Fruit fly (Drosophila melanogaster) whole organism, wandering third instar larva: ENCODE measurements around the gene CG5250.

Source experiments
- Abd-B ChIP-seq: fragments of >200 bp; optimal IDR thresholded peaks from 2 replicates; lab custom pipeline; 2017; ENCODE audit warnings: missing biosample characterization, missing genetic modification characterization
- CG32264 ChIP-seq: fragments of 200-800 bp; sonication (Bioruptor generic); optimal IDR thresholded peaks from 2 replicates; lab custom pipeline; 2016; ENCODE audit warnings: missing biosample characterization, missing genetic modification characterization
- CG9705 ChIP-seq: fragments of 200-800 bp; sonication (Bioruptor generic); optimal IDR thresholded peaks from 2 replicates; lab custom pipeline; 2018; ENCODE audit warnings: missing biosample characterization, mild to moderate bottlenecking, missing genetic modification characterization
- CrebA ChIP-seq: fragments of 200-800 bp; sonication (Bioruptor generic); optimal IDR thresholded peaks from 2 replicates; lab custom pipeline; 2016; ENCODE audit warnings: missing biosample characterization, mild to moderate bottlenecking, missing genetic modification characterization, borderline replicate concordance
- Dfd ChIP-seq: fragments of >200 bp; optimal IDR thresholded peaks from 2 replicates; lab custom pipeline; 2017; ENCODE audit warnings: missing biosample characterization, missing genetic modification characterization
- Dif ChIP-seq: fragments of 200-275, 200-300 bp; sonication (Bioruptor generic); optimal IDR thresholded peaks from 2 replicates; lab custom pipeline; 2018; ENCODE audit warnings: missing biosample characterization, missing genetic modification characterization; ENCODE audit not compliant: partially characterized antibody
- GATAd ChIP-seq: sonication (Bioruptor generic); optimal IDR thresholded peaks from 2 replicates; lab custom pipeline; 2016; ENCODE audit warnings: missing biosample characterization, missing genetic modification characterization
- HLH106 ChIP-seq: fragments of 200-800 bp; optimal IDR thresholded peaks from 3 replicates; lab custom pipeline; 2019; ENCODE audit warnings: missing biosample characterization, mild to moderate bottlenecking, missing genetic modification characterization, moderate library complexity
- Hnf4 ChIP-seq: fragments of 200-800 bp; sonication (Bioruptor generic); optimal IDR thresholded peaks from 2 replicates; lab custom pipeline; 2016; ENCODE audit warnings: missing biosample characterization, mild to moderate bottlenecking, missing genetic modification characterization
- Hr78 ChIP-seq: fragments of >200 bp; optimal IDR thresholded peaks from 2 replicates; lab custom pipeline; 2017; ENCODE audit warnings: missing biosample characterization, missing genetic modification characterization
- Hr83 ChIP-seq: fragments of 200-300 bp; sonication (Bioruptor generic); optimal IDR thresholded peaks from 2 replicates; lab custom pipeline; 2016; ENCODE audit warnings: missing biosample characterization, mild to moderate bottlenecking, missing genetic modification characterization, moderate library complexity; ENCODE audit not compliant: poor library complexity, severe bottlenecking
- Jra ChIP-seq: sonication (Bioruptor generic); optimal IDR thresholded peaks from 2 replicates; lab custom pipeline; 2016; ENCODE audit warnings: missing biosample characterization, missing genetic modification characterization
- Mio ChIP-seq: sonication (Bioruptor generic); optimal IDR thresholded peaks from 2 replicates; lab custom pipeline; 2016; ENCODE audit warnings: missing biosample characterization, missing genetic modification characterization
- Myc ChIP-seq: fragments of >200 bp; optimal IDR thresholded peaks from 2 replicates; lab custom pipeline; 2017
- N ChIP-seq: fragments of >200 bp; optimal IDR thresholded peaks from 2 replicates; lab custom pipeline; 2018; ENCODE audit warnings: missing biosample characterization, missing external identifiers, missing genetic modification characterization
- OdsH ChIP-seq: fragments of 200-800 bp; sonication (Bioruptor generic); optimal IDR thresholded peaks from 2 replicates; lab custom pipeline; 2016; ENCODE audit warnings: missing biosample characterization, mild to moderate bottlenecking, missing genetic modification characterization
- Rel ChIP-seq, 2 experiments: fragments of 200-800 bp; sonication (Bioruptor generic) in 1 of 2; optimal IDR thresholded peaks; 2 replicates in 1 of 2; 3 replicates in 1 of 2; lab custom pipeline; 2016 to 2019; ENCODE audit warnings: mild to moderate bottlenecking in 2 of 2, missing biosample characterization in 2 of 2, missing genetic modification characterization in 2 of 2, moderate library complexity in 1 of 2
- Sp1 ChIP-seq: fragments of 200-800 bp; sonication (Bioruptor generic); optimal IDR thresholded peaks from 3 replicates; lab custom pipeline; 2019; ENCODE audit warnings: missing biosample characterization, mild to moderate bottlenecking, missing genetic modification characterization, moderate library complexity
- Vsx2 ChIP-seq: fragments of 200-300, 225-300 bp; sonication (Bioruptor generic); optimal IDR thresholded peaks from 2 replicates; lab custom pipeline; 2018; ENCODE audit warnings: missing biosample characterization, missing genetic modification characterization; ENCODE audit not compliant: partially characterized antibody
- br ChIP-seq: fragments of 200-800 bp; sonication (Bioruptor generic); optimal IDR thresholded peaks from 2 replicates; lab custom pipeline; 2016; ENCODE audit warnings: missing biosample characterization, missing genetic modification characterization
- brk ChIP-seq: fragments of 200-800 bp; sonication (Bioruptor generic); optimal IDR thresholded peaks from 2 replicates; lab custom pipeline; 2016; ENCODE audit warnings: missing biosample characterization, mild to moderate bottlenecking, missing genetic modification characterization
- dl ChIP-seq, 2 experiments: fragments of 175-275, 200-275 bp in 1 of 2; fragments of 200-275 bp in 1 of 2; sonication (Bioruptor generic); optimal IDR thresholded peaks; lab custom pipeline; 2018; ENCODE audit warnings: mild to moderate bottlenecking in 2 of 2, missing biosample characterization in 2 of 2, missing genetic modification characterization in 2 of 2, moderate library complexity in 2 of 2; ENCODE audit not compliant: partially characterized antibody in 2 of 2, insufficient read depth in 1 of 2
- dmrt93B ChIP-seq: fragments of 200-800 bp; sonication (Bioruptor generic); optimal IDR thresholded peaks from 2 replicates; lab custom pipeline; 2018; ENCODE audit warnings: missing biosample characterization, mild to moderate bottlenecking, missing genetic modification characterization
- dsf ChIP-seq: sonication (Bioruptor generic); optimal IDR thresholded peaks from 2 replicates; lab custom pipeline; 2016; ENCODE audit warnings: missing biosample characterization, missing genetic modification characterization, borderline replicate concordance
- ey ChIP-seq: fragments of 200-800 bp; sonication (Bioruptor generic); optimal IDR thresholded peaks from 2 replicates; lab custom pipeline; 2016; ENCODE audit warnings: missing biosample characterization, missing genetic modification characterization
- foxo ChIP-seq, 2 experiments: fragments of 200-800 bp; sonication (Bioruptor generic); optimal IDR thresholded peaks; 2 replicates in 1 of 2; 3 replicates in 1 of 2; lab custom pipeline; 2016 to 2017; ENCODE audit warnings: missing biosample characterization in 2 of 2, missing genetic modification characterization in 2 of 2
- fru ChIP-seq: fragments of 200-800 bp; sonication (Bioruptor generic); optimal IDR thresholded peaks from 3 replicates; lab custom pipeline; 2016; ENCODE audit warnings: missing biosample characterization, mild to moderate bottlenecking, missing genetic modification characterization
- h ChIP-seq: fragments of 200-800 bp; sonication (Bioruptor generic); optimal IDR thresholded peaks from 3 replicates; lab custom pipeline; 2016; ENCODE audit warnings: missing biosample characterization, mild to moderate bottlenecking, missing genetic modification characterization
- jim ChIP-seq: fragments of 175-275, 200-325 bp; sonication (Bioruptor generic); optimal IDR thresholded peaks from 2 replicates; lab custom pipeline; 2016; ENCODE audit warnings: missing biosample characterization, mild to moderate bottlenecking, missing genetic modification characterization
- lola ChIP-seq: fragments of >200 bp; optimal IDR thresholded peaks from 2 replicates; lab custom pipeline; 2017; ENCODE audit warnings: missing biosample characterization, missing genetic modification characterization
- pan ChIP-seq: fragments of >200 bp; optimal IDR thresholded peaks from 2 replicates; lab custom pipeline; 2017
- psq ChIP-seq: fragments of 200-800 bp; sonication (Bioruptor generic); optimal IDR thresholded peaks from 3 replicates; lab custom pipeline; 2017; ENCODE audit warnings: missing biosample characterization, mild to moderate bottlenecking, missing genetic modification characterization, moderate library complexity
- rgr ChIP-seq: fragments of 200-800 bp; sonication (Bioruptor generic); optimal IDR thresholded peaks from 3 replicates; lab custom pipeline; 2016; ENCODE audit warnings: missing biosample characterization, mild to moderate bottlenecking, missing genetic modification characterization
- sage ChIP-seq: fragments of 200-800 bp; sonication (Bioruptor generic); optimal IDR thresholded peaks from 2 replicates; lab custom pipeline; 2016; ENCODE audit warnings: missing biosample characterization, mild to moderate bottlenecking, missing genetic modification characterization
- sv ChIP-seq: fragments of 200-800 bp; sonication (Bioruptor generic); optimal IDR thresholded peaks from 3 replicates; lab custom pipeline; 2016; ENCODE audit warnings: missing biosample characterization, missing genetic modification characterization
- tai ChIP-seq: sonication (Bioruptor generic); optimal IDR thresholded peaks from 2 replicates; lab custom pipeline; 2016; ENCODE audit warnings: missing biosample characterization, missing genetic modification characterization
- usp ChIP-seq: fragments of >200 bp; optimal IDR thresholded peaks from 2 replicates; lab custom pipeline; 2017; ENCODE audit warnings: missing biosample characterization, missing genetic modification characterization
- woc ChIP-seq: sonication (Bioruptor generic); optimal IDR thresholded peaks from 2 replicates; lab custom pipeline; 2016; ENCODE audit warnings: missing biosample characterization, mild to moderate bottlenecking, missing genetic modification characterization

CG5250 gene

DNA sequence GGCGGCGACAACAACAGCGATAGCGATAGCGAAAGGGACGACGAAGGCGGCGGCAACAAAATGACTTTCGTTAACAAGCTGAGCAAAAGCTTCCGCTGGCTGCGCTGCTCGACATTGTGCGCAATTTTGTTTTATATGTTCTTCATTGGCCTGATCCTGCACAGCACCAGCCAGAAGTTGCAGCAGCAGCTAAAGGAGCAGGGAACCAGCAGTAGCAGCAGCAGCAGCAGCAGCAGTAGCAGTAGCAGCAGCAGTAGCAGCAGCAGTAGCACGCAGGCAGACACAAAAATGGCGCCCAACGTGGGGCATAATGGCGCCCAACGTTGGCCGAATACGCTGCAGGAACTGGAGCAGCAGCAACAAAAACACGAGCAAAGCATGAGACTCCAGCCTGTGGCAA, 39.1 kb downstream of the CG5250 start:
- TF ChIP-seq Dfd (GFP tag; lab: Kevin White, UChicago) (peak; percentile 81), Hr83 (GFP tag; lab: Kevin White, UChicago) (no peak)
- TF ChIP-seq, all 38 proteins: peak for 1

DNA sequence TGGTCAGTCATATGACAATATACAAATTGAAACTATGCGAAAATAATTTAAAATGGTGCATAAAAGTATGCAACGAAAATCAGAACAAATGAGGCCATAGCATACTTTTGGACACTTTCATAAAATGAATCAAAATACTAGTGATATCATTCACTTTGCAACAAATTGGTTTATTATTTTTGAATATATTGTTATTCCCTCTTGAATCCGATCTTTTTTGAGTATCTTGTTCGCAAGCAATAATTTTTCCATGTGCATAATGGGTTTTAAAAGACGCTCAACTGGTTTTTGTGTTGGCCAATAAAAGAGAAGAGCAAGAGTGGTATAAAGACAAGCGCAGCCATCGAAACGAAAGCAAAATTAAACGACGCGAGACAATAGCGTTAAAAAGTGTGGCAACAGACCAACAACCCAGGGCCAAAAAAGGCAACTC, 41.3 kb downstream of the CG5250 start:
- TF ChIP-seq sage (GFP tag; lab: Kevin White, UChicago) (peak; percentile 16), br (GFP tag; lab: Kevin White, UChicago) (peak; percentile 81), Vsx2 (GFP tag; lab: Kevin White, UChicago) (no peak), ey (GFP tag; lab: Kevin White, UChicago) (peak; percentile 82), h (GFP tag; lab: Kevin White, UChicago) (peak; percentile 86), Myc (lab: Kevin White, UChicago) (no peak), Hr78 (no peak), rgr (peak; percentile 75), tai (GFP tag; lab: Kevin White, UChicago) (peak; percentile 34), Dfd (GFP tag; lab: Kevin White, UChicago) (no peak), Abd-B (GFP tag; lab: Kevin White, UChicago) (no peak), Hnf4 (GFP tag; lab: Kevin White, UChicago) (peak; percentile 62), sv (no peak), Rel (GFP tag; optimal IDR thresholded peaks at IDR 0.05; lab: Kevin White, UChicago) (no peak), Rel (tag; optimal IDR thresholded peaks at IDR 0.05; lab: Kevin White, UChicago) (no peak), GATAd (GFP tag; lab: Kevin White, UChicago) (no peak), jim (GFP tag; lab: Kevin White, UChicago) (no peak), fru (GFP tag; lab: Kevin White, UChicago) (peak; percentile 88), CG32264 (GFP tag; lab: Kevin White, UChicago) (peak; percentile 21), Dif (GFP tag; lab: Kevin White, UChicago) (no peak), Sp1 (peak; percentile 86), pan (lab: Kevin White, UChicago) (no peak), dmrt93B (GFP tag; lab: Kevin White, UChicago) (peak; percentile 62), lola (no peak), usp (no peak), dsf (GFP tag; lab: Kevin White, UChicago) (peak; percentile 13), OdsH (peak; percentile 80), N (no peak), CrebA (no peak), CG9705 (peak; percentile 53), HLH106 (tag; lab: Kevin White, UChicago) (peak; percentile 52), woc (GFP tag; lab: Kevin White, UChicago) (peak; percentile 75), foxo (GFP tag; optimal IDR thresholded peaks at IDR 0.05; lab: Kevin White, UChicago) (peak in 1 of 2 experiments; percentile 70), Mio (GFP tag; lab: Kevin White, UChicago) (no peak), brk (GFP tag; lab: Kevin White, UChicago) (peak; percentile 22), Hr83 (GFP tag; lab: Kevin White, UChicago) (no peak), psq (GFP tag; lab: Kevin White, UChicago) (peak; percentile 91), Jra (GFP tag; lab: Kevin White, UChicago) (peak; percentile 17), dl (GFP tag; optimal IDR thresholded peaks at IDR 0.05; lab: Kevin White, UChicago; ENCODE audit: insufficient read depth in 1 of 2, partially characterized antibody in 2 of 2) (no peak)

DNA sequence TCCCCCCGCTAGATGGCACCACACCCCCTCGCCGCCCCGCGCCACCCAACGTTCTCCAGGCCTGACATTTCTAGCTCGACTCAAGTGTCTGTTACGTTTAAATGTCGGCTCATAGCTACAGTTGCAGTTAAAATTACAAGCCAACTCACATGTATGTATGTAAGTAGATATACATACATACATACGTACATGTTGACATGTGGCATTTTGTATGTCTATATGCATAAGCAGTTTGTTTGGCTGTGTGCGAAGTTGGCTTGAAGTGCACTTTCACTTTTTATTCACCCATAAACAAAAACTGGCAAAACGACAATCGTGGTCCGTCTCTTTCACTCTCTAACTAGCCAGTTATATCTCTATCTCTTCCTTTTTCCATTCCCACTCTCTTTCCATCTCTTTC, 46.2 kb downstream of the CG5250 start:
- TF ChIP-seq GATAd (GFP tag; lab: Kevin White, UChicago) (no peak), pan (lab: Kevin White, UChicago) (no peak), N (no peak), sage (GFP tag; lab: Kevin White, UChicago) (no peak), dsf (GFP tag; lab: Kevin White, UChicago) (no peak), fru (GFP tag; lab: Kevin White, UChicago) (no peak), dl (GFP tag; optimal IDR thresholded peaks at IDR 0.05; lab: Kevin White, UChicago; ENCODE audit: insufficient read depth in 1 of 2, partially characterized antibody in 2 of 2) (no peak), CG9705 (no peak)
